Worm (Caenorhabditis elegans) whole organism, young adult: ENCODE results near the gene F21G4.1.

Source experiments
- B0261.1 ChIP-seq: sonication (generic microtip); optimal IDR thresholded peaks from 2 replicates; lab custom pipeline; 2016; ENCODE audit warnings: mild to moderate bottlenecking, missing genetic modification characterization, moderate library complexity, missing compliant biosample characterization
- aptf-2 ChIP-seq: fragments of 200-800 bp; sonication (Bioruptor generic); conservative IDR thresholded peaks from 2 replicates; pipeline ENCODE4 v1.3.6; 2022; ENCODE audit warnings: missing genetic modification reagents, missing genetic modification characterization, missing compliant biosample characterization
- bed-1 ChIP-seq: fragments of 200-800 bp; sonication (Bioruptor generic); IDR thresholded peaks from 2 replicates; pipeline ENCODE4 v1.3.6; 2022; ENCODE audit warnings: missing genetic modification reagents, missing genetic modification characterization, missing compliant biosample characterization
- ccch-3 ChIP-seq: fragments of 200-800 bp; sonication (Bioruptor generic); optimal IDR thresholded peaks from 2 replicates; lab custom pipeline; 2018; ENCODE audit warnings: mild to moderate bottlenecking, missing genetic modification characterization, missing compliant biosample characterization
- ceh-40 ChIP-seq: fragments of 200-800 bp; sonication (Bioruptor generic); IDR thresholded peaks from 2 replicates; pipeline ENCODE4 v1.3.6; 2022; ENCODE audit warnings: missing genetic modification characterization, missing compliant biosample characterization
- dpl-1 ChIP-seq: fragments of 150-350 bp; optimal IDR thresholded peaks from 2 replicates; lab custom pipeline; 2014; ENCODE audit warnings: missing biosample characterization, missing genetic modification reagents, missing genetic modification characterization
- him-1 ChIP-seq: sonication (generic microtip); optimal IDR thresholded peaks from 2 replicates; lab custom pipeline; 2016; ENCODE audit warnings: missing genotype, missing genetic modification reagents, missing genetic modification characterization, missing compliant biosample characterization
- nhr-90 ChIP-seq: sonication (generic microtip); optimal IDR thresholded peaks from 2 replicates; lab custom pipeline; 2016; ENCODE audit warnings: missing genotype, mild to moderate bottlenecking, missing genetic modification characterization, missing compliant biosample characterization

DNA sequence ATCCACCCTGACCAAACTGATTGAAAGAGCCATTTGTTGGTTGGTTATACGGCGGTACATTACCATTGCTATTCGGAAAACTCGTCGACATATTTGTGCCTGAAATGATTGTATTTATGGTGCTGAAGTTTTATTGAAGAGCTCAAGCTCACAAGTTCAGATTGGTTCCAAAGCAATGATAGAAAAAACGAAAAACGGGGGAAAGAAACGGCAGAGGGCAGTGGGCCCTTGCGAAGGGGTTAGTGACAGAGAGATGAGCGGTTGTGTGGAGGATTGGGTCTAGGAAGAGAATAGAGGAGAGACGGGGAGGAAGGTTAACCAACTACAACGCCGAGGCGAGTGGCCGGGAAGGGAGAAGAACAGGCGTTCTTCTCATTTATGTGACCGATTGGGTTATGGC is 39.2 kb upstream of the F21G4.1 start, which contains the start of gene nra-3:
- TF ChIP-seq nhr-90 (tag; lab: Kevin White, UChicago) = no peak
- no peak for TF ChIP-seq ccch-3 (GFP tag; lab: Kevin White, UChicago)
- TF ChIP-seq B0261.1 (tag; lab: Kevin White, UChicago) = no peak
- TF ChIP-seq dpl-1 (GFP tag; lab: Kevin White, UChicago) = no peak
- no peak for TF ChIP-seq aptf-2
- TF ChIP-seq bed-1 (GFP tag; lab: Robert Waterston, UW) = no peak
- no peak for TF ChIP-seq ceh-40 (GFP tag; lab: Robert Waterston, UW)
- no peak for TF ChIP-seq him-1 (tag; lab: Kevin White, UChicago)
